Worm (Caenorhabditis elegans) whole organism, L3 larva: ENCODE results near the gene pnp-1.

Experiments
- R02D3.7 ChIP-seq: fragments of 150-350 bp; optimal IDR thresholded peaks from 2 replicates; lab custom pipeline; 2014; ENCODE audit warnings: missing biosample characterization, missing genetic modification characterization
- ZK546.5 ChIP-seq: sonication (generic microtip); optimal IDR thresholded peaks from 2 replicates; lab custom pipeline; 2017; ENCODE audit warnings: missing biosample characterization, missing genetic modification characterization
- ceh-16 ChIP-seq: sonication (generic microtip); optimal IDR thresholded peaks from 2 replicates; lab custom pipeline; 2017; ENCODE audit warnings: missing biosample characterization, missing genetic modification characterization
- ceh-28 ChIP-seq: fragments of 150-350 bp; optimal IDR thresholded peaks from 2 replicates; lab custom pipeline; 2014; ENCODE audit warnings: missing biosample characterization, missing genetic modification reagents, missing genetic modification characterization
- ceh-9 ChIP-seq: sonication (generic microtip); optimal IDR thresholded peaks from 2 replicates; lab custom pipeline; 2018; ENCODE audit warnings: missing biosample characterization, missing genetic modification characterization
- egl-27 ChIP-seq: sonication (generic microtip); optimal IDR thresholded peaks from 4 replicates; lab custom pipeline; 2017; ENCODE audit warnings: missing biosample characterization, missing genetic modification reagents, missing genetic modification characterization
- egl-5 ChIP-seq: fragments of 150-350 bp; optimal IDR thresholded peaks from 2 replicates; lab custom pipeline; 2017; ENCODE audit warnings: missing biosample characterization, missing genetic modification reagents, missing genetic modification characterization, inconsistent platforms
- elt-1 ChIP-seq: fragments of 150-350 bp; optimal IDR thresholded peaks from 2 replicates; lab custom pipeline; 2014; ENCODE audit warnings: missing biosample characterization, missing genetic modification characterization
- elt-2 ChIP-seq: sonication (generic microtip); optimal IDR thresholded peaks from 2 replicates; lab custom pipeline; 2016; ENCODE audit warnings: missing genetic modification reagents, mild to moderate bottlenecking, missing genetic modification characterization, missing compliant biosample characterization
- elt-3 ChIP-seq, 3 experiments: fragments of 150-350 bp in 1 of 3; sonication (generic microtip) in 2 of 3; optimal IDR thresholded peaks; 2 replicates in 2 of 3; 4 replicates in 1 of 3; lab custom pipeline; 2014 to 2017; ENCODE audit warnings: missing biosample characterization in 3 of 3, missing genetic modification characterization in 3 of 3
- eor-1 ChIP-seq, 2 experiments: fragments of 150-350 bp; optimal IDR thresholded peaks; 2 replicates each; lab custom pipeline; 2014 to 2018; ENCODE audit warnings: missing biosample characterization in 2 of 2, missing genetic modification characterization in 2 of 2
- fkh-10 ChIP-seq: sonication (generic microtip); optimal IDR thresholded peaks from 2 replicates; lab custom pipeline; 2017; ENCODE audit warnings: missing biosample characterization, missing genetic modification reagents, missing genetic modification characterization
- jun-1 ChIP-seq: fragments of 150-350 bp; optimal IDR thresholded peaks from 2 replicates; lab custom pipeline; 2014; ENCODE audit warnings: missing biosample characterization, missing genetic modification reagents, missing genetic modification characterization
- lin-39 ChIP-seq: fragments of 150-350 bp; optimal IDR thresholded peaks from 2 replicates; lab custom pipeline; 2018; ENCODE audit warnings: missing biosample characterization, missing genetic modification reagents, missing genetic modification characterization
- mdl-1 ChIP-seq: fragments of 150-350 bp; optimal IDR thresholded peaks from 2 replicates; lab custom pipeline; 2014; ENCODE audit warnings: missing biosample characterization, missing genetic modification characterization
- nfya-1 ChIP-seq: sonication (generic microtip); optimal IDR thresholded peaks from 2 replicates; lab custom pipeline; 2017; ENCODE audit warnings: missing genetic modification characterization, mild to moderate bottlenecking, missing compliant biosample characterization, antibody characterized with exemption, moderate library complexity; ENCODE audit not compliant: insufficient read depth
- nhr-11 ChIP-seq: fragments of 150-350 bp; optimal IDR thresholded peaks from 2 replicates; lab custom pipeline; 2014; ENCODE audit warnings: missing biosample characterization, missing genetic modification characterization
- nhr-12 ChIP-seq: fragments of 150-350 bp; optimal IDR thresholded peaks from 2 replicates; lab custom pipeline; 2014; ENCODE audit warnings: missing biosample characterization, missing genetic modification characterization
- nhr-23 ChIP-seq: fragments of 150-350 bp; optimal IDR thresholded peaks from 2 replicates; lab custom pipeline; 2014; ENCODE audit warnings: missing biosample characterization, missing genetic modification reagents, missing genetic modification characterization
- nhr-237 ChIP-seq: fragments of 150-350 bp; optimal IDR thresholded peaks from 2 replicates; lab custom pipeline; 2014; ENCODE audit warnings: missing biosample characterization, missing genetic modification characterization
- nhr-25 ChIP-seq: sonication (generic microtip); optimal IDR thresholded peaks from 2 replicates; lab custom pipeline; 2017; ENCODE audit warnings: missing biosample characterization, missing genetic modification characterization
- nhr-28 ChIP-seq: fragments of 150-350 bp; optimal IDR thresholded peaks from 2 replicates; lab custom pipeline; 2014; ENCODE audit warnings: missing biosample characterization, missing genetic modification characterization
- nhr-43 ChIP-seq: sonication (generic microtip); optimal IDR thresholded peaks from 2 replicates; lab custom pipeline; 2016; ENCODE audit warnings: mild to moderate bottlenecking, missing genetic modification characterization, missing compliant biosample characterization; ENCODE audit not compliant: poor library complexity, severe bottlenecking
- nhr-67 ChIP-seq: fragments of 150-350 bp; optimal IDR thresholded peaks from 2 replicates; lab custom pipeline; 2014; ENCODE audit warnings: missing biosample characterization, missing genetic modification characterization
- nhr-76 ChIP-seq: fragments of 150-350 bp; sonication (generic microtip); optimal IDR thresholded peaks from 5 replicates; lab custom pipeline; 2014; ENCODE audit warnings: missing biosample characterization, missing genetic modification characterization
- pqm-1 ChIP-seq: fragments of 150-350 bp; optimal IDR thresholded peaks from 2 replicates; lab custom pipeline; 2017; ENCODE audit warnings: missing biosample characterization, missing genetic modification characterization, inconsistent platforms
- skn-1 ChIP-seq: fragments of 150-350 bp; optimal IDR thresholded peaks from 2 replicates; lab custom pipeline; 2014; ENCODE audit warnings: missing biosample characterization, missing genetic modification characterization
- unc-62 ChIP-seq: fragments of 150-350 bp; sonication (generic microtip); optimal IDR thresholded peaks from 4 replicates; lab custom pipeline; 2014; ENCODE audit warnings: missing biosample characterization, missing genetic modification reagents, missing genetic modification characterization
- ztf-4 ChIP-seq: fragments of 150-350 bp; optimal IDR thresholded peaks from 2 replicates; lab custom pipeline; 2014; ENCODE audit warnings: missing biosample characterization, missing genetic modification characterization

Gene pnp-1

ce11 chrIV:298204-298603, at the start of gene pnp-1:
pnp-1 (minus strand) TSS chrIV:298304.
- TF ChIP-seq nhr-12: no peak
- no peak for TF ChIP-seq eor-1 (tag; optimal IDR thresholded peaks at IDR 0.05; lab: Kevin White, UChicago)

ce11 chrIV:343279-343678, 45.2 kb upstream of the pnp-1 start:
- TF ChIP-seq egl-5 (tag; lab: Kevin White, UChicago) (no peak), nhr-12 (no peak), elt-2 (tag; lab: Kevin White, UChicago) (no peak), nfya-1 (tag; lab: Kevin White, UChicago) (no peak), eor-1 (tag; optimal IDR thresholded peaks at IDR 0.05; lab: Kevin White, UChicago) (no peak), fkh-10 (GFP tag; lab: Kevin White, UChicago) (no peak), nhr-11 (tag; lab: Kevin White, UChicago) (no peak), nhr-67 (tag; lab: Kevin White, UChicago) (no peak), nhr-76 (tag; lab: Kevin White, UChicago) (no peak), ceh-28 (tag; lab: Kevin White, UChicago) (no peak), R02D3.7 (tag; lab: Kevin White, UChicago) (no peak), egl-27 (no peak), nhr-43 (tag; lab: Kevin White, UChicago) (no peak), ceh-16 (tag; lab: Kevin White, UChicago) (no peak), unc-62 (no peak)

- no peak for TF ChIP-seq ceh-9 (tag; lab: Kevin White, UChicago)
- no peak for TF ChIP-seq R02D3.7 (tag; lab: Kevin White, UChicago)
- no peak for TF ChIP-seq nhr-25 (tag; lab: Kevin White, UChicago)
- no peak for TF ChIP-seq nhr-11 (tag; lab: Kevin White, UChicago)
Measured at ce11 chrIV:339508-339907, 41.4 kb upstream of the pnp-1 start, which contains the start of gene cdh-8. cdh-8 (plus strand) TSS chrIV:339808.

ce11 chrIV:338192-338831, 40.2 kb upstream of the pnp-1 start:
- no peak for TF ChIP-seq ztf-4 (tag; lab: Kevin White, UChicago)

ce11 chrIV:337128-337646, 39.1 kb upstream of the pnp-1 start, which contains the start of gene pxmp-4:
pxmp-4 (minus strand) TSS chrIV:337178.
- TF ChIP-seq ceh-28 (tag; lab: Kevin White, UChicago) (peak; percentile 10), jun-1 (no peak), nhr-25 (tag; lab: Kevin White, UChicago) (no peak), fkh-10 (GFP tag; lab: Kevin White, UChicago) (no peak), egl-27 (no peak), unc-62 (no peak), elt-2 (tag; lab: Kevin White, UChicago) (peak; percentile 80), elt-1 (tag; lab: Kevin White, UChicago) (no peak), pqm-1 (peak; percentile 64)

ce11 chrIV:330523-330922, 32.4 kb upstream of the pnp-1 start, which contains the start of gene F18F11.4:
F18F11.4 (plus strand) TSS chrIV:330823.
- TF ChIP-seq ZK546.5 (tag; lab: Kevin White, UChicago) (no peak), egl-5 (tag; lab: Kevin White, UChicago) (no peak), egl-27 (no peak), nhr-28 (tag; lab: Kevin White, UChicago) (no peak), jun-1 (no peak), nhr-237 (tag; lab: Kevin White, UChicago) (no peak), skn-1 (tag; lab: Kevin White, UChicago) (no peak), mdl-1 (no peak), elt-3 (tag; optimal IDR thresholded peaks at IDR 0.05; lab: Kevin White, UChicago) (no peak), fkh-10 (GFP tag; lab: Kevin White, UChicago) (no peak)
- TF ChIP-seq, all 47 proteins: peak for 0

ce11 chrIV:326564-327070, 28.5 kb upstream of the pnp-1 start, which contains the start of gene col-101:
col-101 (minus strand) TSS chrIV:327020.
- TF ChIP-seq nfya-1 (tag; lab: Kevin White, UChicago): no peak
- TF ChIP-seq egl-27: no peak
- TF ChIP-seq R02D3.7 (tag; lab: Kevin White, UChicago): no peak
- TF ChIP-seq ceh-28 (tag; lab: Kevin White, UChicago): peak; percentile 16
- no peak for TF ChIP-seq lin-39 (tag; lab: Kevin White, UChicago)
- no peak for TF ChIP-seq unc-62
- peak; percentile 49 for TF ChIP-seq nhr-23 (tag; lab: Kevin White, UChicago)
- TF ChIP-seq mdl-1: no peak
